Worm (Caenorhabditis elegans) whole organism, young adult: ENCODE data around the gene ubc-26.

Experiments
- bed-2 ChIP-seq: fragments of 200-800 bp; sonication (Bioruptor generic); IDR thresholded peaks from 2 replicates; pipeline ENCODE4 v1.3.6; 2022; ENCODE audit warnings: missing genetic modification reagents, missing genetic modification characterization, missing compliant biosample characterization
- ceh-40 ChIP-seq: fragments of 200-800 bp; sonication (Bioruptor generic); IDR thresholded peaks from 2 replicates; pipeline ENCODE4 v1.3.6; 2022; ENCODE audit warnings: missing genetic modification characterization, missing compliant biosample characterization
- lin-54 ChIP-seq: fragments of 200-800 bp; sonication (Bioruptor generic); optimal IDR thresholded peaks from 2 replicates; lab custom pipeline; 2018; ENCODE audit warnings: mild to moderate bottlenecking, missing genetic modification characterization, missing compliant biosample characterization
- madf-6 ChIP-seq: fragments of 200-800 bp; sonication (Bioruptor generic); IDR thresholded peaks from 2 replicates; pipeline ENCODE4 v1.3.6; 2022; ENCODE audit warnings: missing genetic modification reagents, missing genetic modification characterization, missing compliant biosample characterization
- rec-8 ChIP-seq, 2 experiments: sonication (generic microtip); optimal IDR thresholded peaks; 2 replicates each; lab custom pipeline; 2016; ENCODE audit warnings: mild to moderate bottlenecking in 2 of 2, missing genetic modification characterization in 2 of 2, missing genetic modification reagents in 2 of 2, missing genotype in 2 of 2, missing biosample characterization in 1 of 2, missing compliant biosample characterization in 1 of 2, moderate library complexity in 1 of 2
- xnd-1 ChIP-seq: sonication (generic microtip); optimal IDR thresholded peaks from 2 replicates; lab custom pipeline; 2016; ENCODE audit warnings: missing genotype, missing genetic modification reagents, missing genetic modification characterization, missing compliant biosample characterization

- TF ChIP-seq bed-2 (no peak), xnd-1 (tag; lab: Kevin White, UChicago) (no peak), madf-6 (GFP tag; lab: Robert Waterston, UW) (no peak), ceh-40 (GFP tag; lab: Robert Waterston, UW) (no peak), lin-54 (GFP tag; lab: Kevin White, UChicago) (no peak), rec-8 (tag; optimal IDR thresholded peaks at IDR 0.05; lab: Kevin White, UChicago) (no peak)
Observed at ce11 chrII:2925032-2925431, 24.9 kb upstream of the ubc-26 start.
